Fruit fly (Drosophila melanogaster): ENCODE data around the gene sba.

Gene sba

DNA sequence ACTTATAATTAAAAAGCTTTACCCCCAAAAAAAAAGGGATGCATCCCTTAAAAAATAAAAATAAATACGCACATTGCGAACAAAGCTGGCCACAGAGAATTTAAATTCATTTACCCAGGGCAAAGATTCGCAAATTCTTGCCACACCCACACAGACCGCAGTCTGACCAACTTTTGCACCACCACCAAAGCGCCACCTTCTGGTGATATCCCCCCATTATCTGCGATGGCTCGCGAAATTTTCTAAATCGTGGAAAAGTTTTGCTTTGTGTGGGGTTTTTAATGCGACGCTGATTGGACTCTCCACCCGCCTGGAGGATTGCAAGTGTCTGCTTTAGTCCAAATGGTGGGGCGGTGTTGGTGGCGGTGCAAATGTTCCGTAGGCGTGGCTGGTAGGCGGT lies 22.7 kb downstream of the sba start:
- TF ChIP-seq CG8301 (tag; optimal IDR thresholded peaks at IDR 0.05) = no peak
- TF ChIP-seq CG10348 (GFP tag; IDR thresholded peaks at IDR 0.05) = no peak
- TF ChIP-seq CG9948 (tag; optimal IDR thresholded peaks at IDR 0.05) = no peak
- no peak for TF ChIP-seq fd96Ca (GFP tag; IDR thresholded peaks at IDR 0.05)
- no peak for TF ChIP-seq CG14655 (GFP tag; optimal IDR thresholded peaks at IDR 0.05)
- TF ChIP-seq D1 (tag; optimal IDR thresholded peaks at IDR 0.05) = no peak
- no peak for TF ChIP-seq Pif1B (GFP tag; optimal IDR thresholded peaks at IDR 0.05)
- no peak for TF ChIP-seq CG8159 (tag; optimal IDR thresholded peaks at IDR 0.05)
- no peak for TF ChIP-seq CG34367 (tag; optimal IDR thresholded peaks at IDR 0.05)
- TF ChIP-seq CG13204 (GFP tag; optimal IDR thresholded peaks at IDR 0.05) = no peak
- TF ChIP-seq CG32121 (GFP tag; IDR thresholded peaks at IDR 0.05) = no peak
- no peak for TF ChIP-seq Ets98B (GFP tag; IDR thresholded peaks at IDR 0.05)
- no peak for TF ChIP-seq rn (GFP tag; IDR thresholded peaks at IDR 0.05)
- no peak for TF ChIP-seq CG15710 (tag; optimal IDR thresholded peaks at IDR 0.05)

- TF ChIP-seq CG10348 (GFP tag; IDR thresholded peaks at IDR 0.05) = no peak
- no peak for TF ChIP-seq CG32121 (GFP tag; IDR thresholded peaks at IDR 0.05)
- no peak for TF ChIP-seq EcR (GFP tag; optimal IDR thresholded peaks at IDR 0.05)
- TF ChIP-seq D1 (tag; optimal IDR thresholded peaks at IDR 0.05) = no peak
- TF ChIP-seq CG12605 (GFP tag; IDR thresholded peaks at IDR 0.05) = no peak
- TF ChIP-seq CG15710 (tag; optimal IDR thresholded peaks at IDR 0.05) = no peak
These were observed 29.3 kb downstream of the sba start, which contains the start of gene tbrd-1 for dm6 chr3R:23893460-23893859. tbrd-1 (minus strand) TSS chr3R:23893560.

DNA sequence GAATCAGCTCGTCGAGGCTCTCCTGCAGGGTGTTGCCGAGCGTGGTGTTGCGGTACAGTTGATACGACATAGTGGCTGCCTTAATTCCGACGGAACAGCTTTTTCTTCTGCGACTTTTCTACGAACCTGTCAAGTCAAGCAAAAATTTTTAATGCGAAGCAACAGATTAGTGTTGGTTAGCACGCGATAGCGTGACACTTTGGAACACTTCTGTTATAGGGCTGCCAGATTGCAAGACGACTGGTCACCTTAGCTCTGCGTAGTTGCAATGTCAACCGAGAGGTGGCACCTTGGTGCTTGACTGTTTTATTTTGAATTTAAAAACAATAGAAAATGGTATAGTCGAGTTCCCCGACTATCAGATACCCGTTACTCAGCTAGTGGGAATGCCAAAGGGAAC lies 31.9 kb downstream of the sba start, which contains the start of gene TfIIA-S:
Gene TfIIA-S, minus strand, starts transcription at position 175 of the 400 bp plus-strand sequence.
- no peak for TF ChIP-seq CG8301 (tag; optimal IDR thresholded peaks at IDR 0.05)
- peak; percentile 27 for TF ChIP-seq CG15710 (tag; optimal IDR thresholded peaks at IDR 0.05)

DNA sequence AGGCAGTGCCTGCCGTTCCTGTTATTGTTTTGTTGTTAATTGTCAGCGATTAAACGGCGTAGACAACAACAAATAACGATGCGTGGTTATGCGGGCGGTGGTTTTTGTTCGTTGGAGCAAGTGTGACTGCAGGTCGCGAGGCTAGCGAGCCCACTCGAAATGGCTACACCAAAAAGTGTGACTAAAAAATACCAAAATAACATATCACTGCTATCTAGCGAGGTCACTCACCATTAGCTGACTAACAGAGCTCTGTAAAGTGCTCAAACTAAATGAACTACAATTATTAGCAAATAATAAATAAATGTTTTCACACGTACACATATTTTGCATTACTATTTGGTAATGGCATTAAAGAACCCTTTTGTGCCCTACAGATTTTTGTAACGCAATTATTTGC lies 32.9 kb downstream of the sba start, which contains the start of gene Pli:
Gene Pli, minus strand, starts transcription at position 131 of the 400 bp plus-strand sequence.
- TF ChIP-seq EcR (GFP tag; optimal IDR thresholded peaks at IDR 0.05) = peak; percentile 24
- TF ChIP-seq Pif1A (GFP tag; optimal IDR thresholded peaks at IDR 0.05) = no peak
- TF ChIP-seq CG15710 (tag; optimal IDR thresholded peaks at IDR 0.05) = peak; percentile 2
- no peak for TF ChIP-seq CG9948 (tag; optimal IDR thresholded peaks at IDR 0.05)
- no peak for TF ChIP-seq rn (GFP tag; IDR thresholded peaks at IDR 0.05)
- no peak for TF ChIP-seq CG13204 (GFP tag; optimal IDR thresholded peaks at IDR 0.05)
- no peak for TF ChIP-seq CG8301 (tag; optimal IDR thresholded peaks at IDR 0.05)
- no peak for TF ChIP-seq gl (tag; optimal IDR thresholded peaks at IDR 0.05)
- TF ChIP-seq CG4496 (GFP tag; IDR thresholded peaks at IDR 0.05) = no peak
- TF ChIP-seq CG14655 (GFP tag; optimal IDR thresholded peaks at IDR 0.05) = no peak
- TF ChIP-seq CG17806 (tag; optimal IDR thresholded peaks at IDR 0.05) = peak; percentile 5
- no peak for TF ChIP-seq Snoo (tag; optimal IDR thresholded peaks at IDR 0.05)
- no peak for TF ChIP-seq CG10348 (GFP tag; IDR thresholded peaks at IDR 0.05)
- no peak for TF ChIP-seq CG12605 (GFP tag; IDR thresholded peaks at IDR 0.05)
- TF ChIP-seq CG8159 (tag; optimal IDR thresholded peaks at IDR 0.05) = peak; percentile 40
- TF ChIP-seq CG34367 (tag; optimal IDR thresholded peaks at IDR 0.05) = no peak
- TF ChIP-seq CG32121 (GFP tag; IDR thresholded peaks at IDR 0.05) = no peak
- no peak for TF ChIP-seq fd96Ca (GFP tag; IDR thresholded peaks at IDR 0.05)
- TF ChIP-seq Ets98B (GFP tag; IDR thresholded peaks at IDR 0.05) = no peak
- TF ChIP-seq Pif1B (GFP tag; optimal IDR thresholded peaks at IDR 0.05) = no peak
- TF ChIP-seq D1 (tag; optimal IDR thresholded peaks at IDR 0.05) = no peak

DNA sequence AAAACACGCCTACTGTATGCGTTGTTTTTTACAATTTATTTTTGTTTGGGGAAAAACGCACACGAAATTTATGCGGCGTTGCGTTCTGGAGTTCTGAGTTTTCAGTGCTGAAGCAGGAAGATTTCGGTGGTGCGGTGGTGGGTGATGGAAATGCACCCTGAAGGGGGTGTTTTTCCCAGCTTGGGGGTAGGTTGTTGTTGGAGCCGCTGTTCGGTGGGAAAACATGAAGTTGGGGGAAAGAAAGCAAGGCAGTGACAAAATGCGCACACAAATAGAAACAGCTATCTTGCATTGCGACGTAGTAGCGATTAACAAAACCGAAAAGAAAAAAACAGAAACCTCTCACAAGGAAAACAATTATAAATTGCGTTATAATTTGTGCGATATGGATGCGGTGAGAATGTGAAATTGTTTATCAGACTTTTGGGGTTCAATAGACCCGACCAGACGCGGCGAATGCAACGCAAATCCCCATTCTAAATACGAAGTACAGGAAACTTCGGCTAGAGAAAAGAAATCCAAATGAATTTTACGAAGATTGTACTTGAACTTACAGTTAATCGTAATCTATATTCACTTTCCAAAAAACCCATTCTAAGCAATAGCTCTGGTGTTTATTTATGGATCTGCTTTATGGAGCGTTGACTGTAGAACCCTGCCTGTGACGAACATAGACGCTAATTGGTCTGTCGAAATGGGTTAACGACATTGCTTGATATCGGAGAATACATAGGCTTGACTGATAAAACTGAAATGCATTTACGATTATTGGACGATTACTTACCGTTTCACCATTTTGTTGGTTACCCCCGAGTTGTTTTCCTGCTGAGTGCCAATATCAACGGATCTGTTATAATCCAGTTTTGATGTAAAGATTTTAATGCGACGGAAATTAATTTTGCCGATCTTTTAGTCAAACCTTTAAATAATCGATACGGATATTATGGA lies 34.2 kb downstream of the sba start:
- TF ChIP-seq EcR (GFP tag; optimal IDR thresholded peaks at IDR 0.05) (peak; percentile 5), fd96Ca (GFP tag; IDR thresholded peaks at IDR 0.05) (no peak), CG14655 (GFP tag; optimal IDR thresholded peaks at IDR 0.05) (no peak), Ets98B (GFP tag; IDR thresholded peaks at IDR 0.05) (peak; percentile 42), Pif1A (GFP tag; optimal IDR thresholded peaks at IDR 0.05) (no peak), CG32121 (GFP tag; IDR thresholded peaks at IDR 0.05) (peak; percentile 26; the same call in 1 of the 2 replicates), CG12605 (GFP tag; IDR thresholded peaks at IDR 0.05) (no peak), CG34367 (tag; optimal IDR thresholded peaks at IDR 0.05) (no peak), rn (GFP tag; IDR thresholded peaks at IDR 0.05) (0 out of 2 replicates have a peak, but pooled peaks have one; percentile 24), D1 (tag; optimal IDR thresholded peaks at IDR 0.05) (no peak), Snoo (tag; optimal IDR thresholded peaks at IDR 0.05) (peak; percentile 40), CG4496 (GFP tag; IDR thresholded peaks at IDR 0.05) (peak; percentile 58; the same call in 2 of the 3 replicates), CG8159 (tag; optimal IDR thresholded peaks at IDR 0.05) (peak; percentile 4), gl (tag; optimal IDR thresholded peaks at IDR 0.05) (no peak), CG15710 (tag; optimal IDR thresholded peaks at IDR 0.05) (peak; percentile 2), CG10348 (GFP tag; IDR thresholded peaks at IDR 0.05) (no peak), Pif1B (GFP tag; optimal IDR thresholded peaks at IDR 0.05) (no peak), CG17806 (tag; optimal IDR thresholded peaks at IDR 0.05) (no peak), CG8301 (tag; optimal IDR thresholded peaks at IDR 0.05) (no peak), CG13204 (GFP tag; optimal IDR thresholded peaks at IDR 0.05) (no peak), CG9948 (tag; optimal IDR thresholded peaks at IDR 0.05) (no peak)

- TF ChIP-seq CG8301 (tag; optimal IDR thresholded peaks at IDR 0.05) = peak; percentile 44
- TF ChIP-seq gl (tag; optimal IDR thresholded peaks at IDR 0.05) = no peak
- TF ChIP-seq Pif1B (GFP tag; optimal IDR thresholded peaks at IDR 0.05) = no peak
- TF ChIP-seq CG9948 (tag; optimal IDR thresholded peaks at IDR 0.05) = no peak
- TF ChIP-seq CG32121 (GFP tag; IDR thresholded peaks at IDR 0.05) = peak; percentile 45
- no peak for TF ChIP-seq Pif1A (GFP tag; optimal IDR thresholded peaks at IDR 0.05)
- 0 out of 2 replicates have a peak, but pooled peaks have one; percentile 30 for TF ChIP-seq rn (GFP tag; IDR thresholded peaks at IDR 0.05)
- TF ChIP-seq CG17806 (tag; optimal IDR thresholded peaks at IDR 0.05) = peak; percentile 23
- peak; percentile 75 for TF ChIP-seq fd96Ca (GFP tag; IDR thresholded peaks at IDR 0.05)
- TF ChIP-seq CG10348 (GFP tag; IDR thresholded peaks at IDR 0.05) = no peak
- TF ChIP-seq CG8159 (tag; optimal IDR thresholded peaks at IDR 0.05) = no peak
- TF ChIP-seq CG34367 (tag; optimal IDR thresholded peaks at IDR 0.05) = peak; percentile 10
- TF ChIP-seq CG4496 (GFP tag; IDR thresholded peaks at IDR 0.05) = peak; percentile 74
- no peak for TF ChIP-seq CG13204 (GFP tag; optimal IDR thresholded peaks at IDR 0.05)
- TF ChIP-seq Ets98B (GFP tag; IDR thresholded peaks at IDR 0.05) = peak; percentile 27; the same call in 1 of the 2 replicates
- TF ChIP-seq Snoo (tag; optimal IDR thresholded peaks at IDR 0.05) = no peak
- no peak for TF ChIP-seq CG14655 (GFP tag; optimal IDR thresholded peaks at IDR 0.05)
- no peak for TF ChIP-seq CG12605 (GFP tag; IDR thresholded peaks at IDR 0.05)
- no peak for TF ChIP-seq D1 (tag; optimal IDR thresholded peaks at IDR 0.05)
These were observed 35.2 kb downstream of the sba start for dm6 chr3R:23887572-23887971.
